Worm (Caenorhabditis elegans) whole organism, young adult: ENCODE results near the gene unc-119.

Source experiments
- B0261.1 ChIP-seq: sonication (generic microtip); optimal IDR thresholded peaks from 2 replicates; lab custom pipeline; 2016; ENCODE audit warnings: mild to moderate bottlenecking, missing genetic modification characterization, moderate library complexity, missing compliant biosample characterization
- D2030.7 ChIP-seq: fragments of 200-800 bp; sonication (Bioruptor generic); IDR thresholded peaks from 2 replicates; pipeline ENCODE4 v1.3.6; 2022; ENCODE audit warnings: missing genetic modification reagents, missing genetic modification characterization, missing compliant biosample characterization
- F10E7.11 ChIP-seq: sonication (generic microtip); optimal IDR thresholded peaks from 2 replicates; lab custom pipeline; 2017; ENCODE audit warnings: mild to moderate bottlenecking, missing genetic modification characterization, moderate library complexity, missing compliant biosample characterization
- F23B12.7 ChIP-seq: sonication (generic microtip); optimal IDR thresholded peaks from 2 replicates; lab custom pipeline; 2017; ENCODE audit warnings: missing genetic modification characterization, mild to moderate bottlenecking, missing compliant biosample characterization, antibody characterized with exemption, moderate library complexity; ENCODE audit not compliant: insufficient read depth
- F49E8.2 ChIP-seq: sonication (generic microtip); optimal IDR thresholded peaks from 3 replicates; lab custom pipeline; 2017; ENCODE audit warnings: missing genetic modification characterization, mild to moderate bottlenecking, missing compliant biosample characterization, antibody characterized with exemption, moderate library complexity; ENCODE audit not compliant: insufficient read depth
- F52B5.7 ChIP-seq: sonication (generic microtip); optimal IDR thresholded peaks from 2 replicates; lab custom pipeline; 2016; ENCODE audit warnings: mild to moderate bottlenecking, missing genetic modification characterization, missing compliant biosample characterization
- Y53F4B.3 ChIP-seq: fragments of 200-800 bp; sonication (Bioruptor generic); IDR thresholded peaks from 2 replicates; pipeline ENCODE4 v1.3.6; 2022; ENCODE audit warnings: missing genetic modification reagents, missing genetic modification characterization, missing compliant biosample characterization
- Y53G8AR.9 ChIP-seq: fragments of 200-800 bp; sonication (Bioruptor generic); conservative IDR thresholded peaks from 2 replicates; pipeline ENCODE4 v1.3.6; 2022; ENCODE audit warnings: missing genetic modification reagents, missing genetic modification characterization, missing compliant biosample characterization
- ZK185.1 ChIP-seq: sonication (generic microtip); optimal IDR thresholded peaks from 2 replicates; lab custom pipeline; 2016; ENCODE audit warnings: mild to moderate bottlenecking, missing genetic modification characterization, missing compliant biosample characterization; ENCODE audit not compliant: poor library complexity, severe bottlenecking
- aptf-3 ChIP-seq: fragments of 200-800 bp; sonication (Bioruptor generic); IDR thresholded peaks from 2 replicates; pipeline ENCODE4 v1.3.6; 2022; ENCODE audit warnings: missing genetic modification characterization, missing compliant biosample characterization
- ceh-40 ChIP-seq: fragments of 200-800 bp; sonication (Bioruptor generic); IDR thresholded peaks from 2 replicates; pipeline ENCODE4 v1.3.6; 2022; ENCODE audit warnings: missing genetic modification characterization, missing compliant biosample characterization
- efl-1 ChIP-seq: fragments of 150-350 bp; optimal IDR thresholded peaks from 2 replicates; lab custom pipeline; 2014; ENCODE audit warnings: missing biosample characterization, missing genetic modification reagents, missing genetic modification characterization
- egrh-3 ChIP-seq: fragments of 200-800 bp; sonication (Bioruptor generic); IDR thresholded peaks from 2 replicates; pipeline ENCODE4 v1.3.6; 2022; ENCODE audit warnings: missing genetic modification reagents, missing genetic modification characterization, missing compliant biosample characterization
- ekl-4 ChIP-seq: fragments of 200-800 bp; sonication (Bioruptor generic); IDR thresholded peaks from 2 replicates; pipeline ENCODE4 v1.3.6; 2022; ENCODE audit warnings: missing genetic modification reagents, missing genetic modification characterization, missing compliant biosample characterization
- fkh-3 ChIP-seq: sonication (generic microtip); optimal IDR thresholded peaks from 2 replicates; lab custom pipeline; 2016; ENCODE audit warnings: mild to moderate bottlenecking, missing genetic modification characterization, missing compliant biosample characterization
- hlh-12 ChIP-seq: sonication (generic microtip); optimal IDR thresholded peaks from 2 replicates; lab custom pipeline; 2016; ENCODE audit warnings: missing genetic modification characterization, missing compliant biosample characterization
- hmg-1.2 ChIP-seq: fragments of 200-800 bp; sonication (Bioruptor generic); IDR thresholded peaks from 2 replicates; pipeline ENCODE4 v1.3.6; 2022; ENCODE audit warnings: missing genetic modification reagents, missing genetic modification characterization, missing compliant biosample characterization
- let-526 ChIP-seq: fragments of 200-800 bp; sonication (Bioruptor generic); IDR thresholded peaks from 2 replicates; pipeline ENCODE4 v1.3.6; 2022; ENCODE audit warnings: missing genetic modification reagents, missing genetic modification characterization, missing compliant biosample characterization
- lin-40 ChIP-seq: sonication (generic microtip); optimal IDR thresholded peaks from 2 replicates; lab custom pipeline; 2016; ENCODE audit warnings: missing genetic modification characterization, mild to moderate bottlenecking, missing compliant biosample characterization, missing genotype, missing genetic modification reagents
- lin-54 ChIP-seq: fragments of 200-800 bp; sonication (Bioruptor generic); optimal IDR thresholded peaks from 2 replicates; lab custom pipeline; 2018; ENCODE audit warnings: mild to moderate bottlenecking, missing genetic modification characterization, missing compliant biosample characterization
- lir-1 ChIP-seq: fragments of 200-800 bp; sonication (Bioruptor generic); conservative IDR thresholded peaks from 2 replicates; pipeline ENCODE4 v1.3.6; 2022; ENCODE audit warnings: missing genetic modification reagents, missing genetic modification characterization, missing compliant biosample characterization
- mcd-1 ChIP-seq: fragments of 200-800 bp; sonication (Bioruptor generic); IDR thresholded peaks from 2 replicates; pipeline ENCODE4 v1.3.6; 2022; ENCODE audit warnings: missing genetic modification reagents, missing genetic modification characterization, missing compliant biosample characterization
- mxl-1 ChIP-seq: sonication (generic microtip); optimal IDR thresholded peaks from 2 replicates; lab custom pipeline; 2016; ENCODE audit warnings: missing genetic modification characterization, missing compliant biosample characterization
- nfya-1 ChIP-seq: sonication (generic microtip); optimal IDR thresholded peaks from 2 replicates; lab custom pipeline; 2017; ENCODE audit warnings: antibody characterized with exemption, missing compliant biosample characterization, missing genetic modification characterization, borderline replicate concordance; ENCODE audit not compliant: insufficient read depth
- nfya-2 ChIP-seq: fragments of 200-800 bp; sonication (Bioruptor generic); IDR thresholded peaks from 2 replicates; pipeline ENCODE4 v1.3.6; 2022; ENCODE audit warnings: missing genetic modification reagents, missing genetic modification characterization, missing compliant biosample characterization
- nhr-120 ChIP-seq: fragments of 200-800 bp; sonication (Bioruptor generic); IDR thresholded peaks from 2 replicates; pipeline ENCODE4 v1.3.6; 2022; ENCODE audit warnings: missing genetic modification characterization, missing compliant biosample characterization
- nhr-90 ChIP-seq: sonication (generic microtip); optimal IDR thresholded peaks from 2 replicates; lab custom pipeline; 2016; ENCODE audit warnings: missing genotype, mild to moderate bottlenecking, missing genetic modification characterization, missing compliant biosample characterization
- tlf-1 ChIP-seq: fragments of 200-800 bp; sonication (Bioruptor generic); optimal IDR thresholded peaks from 2 replicates; lab custom pipeline; 2018; ENCODE audit warnings: mild to moderate bottlenecking, missing genetic modification characterization, missing compliant biosample characterization
- xnd-1 ChIP-seq: sonication (generic microtip); optimal IDR thresholded peaks from 2 replicates; lab custom pipeline; 2016; ENCODE audit warnings: missing genotype, missing genetic modification reagents, missing genetic modification characterization, missing compliant biosample characterization
- zfh-2 ChIP-seq: fragments of 200-800 bp; sonication (Bioruptor generic); conservative IDR thresholded peaks from 2 replicates; pipeline ENCODE4 v1.3.6; 2022; ENCODE audit warnings: missing genetic modification reagents, missing genetic modification characterization, missing compliant biosample characterization

unc-119 gene

ce11 chrIII:10921474-10921873, 19.0 kb downstream of the unc-119 start:
- TF ChIP-seq lin-40 (tag; lab: Kevin White, UChicago) (no peak), zfh-2 (GFP tag; lab: Robert Waterston, UW) (peak; percentile 81)

ce11 chrIII:10923539-10923938, 21.1 kb downstream of the unc-119 start:
- no peak for TF ChIP-seq ceh-40 (GFP tag; lab: Robert Waterston, UW)
- TF ChIP-seq nhr-90 (tag; lab: Kevin White, UChicago) = no peak
- no peak for TF ChIP-seq Y53F4B.3 (GFP tag; lab: Robert Waterston, UW)
- no peak for TF ChIP-seq xnd-1
- no peak for TF ChIP-seq fkh-3 (tag; lab: Kevin White, UChicago)

DNA sequence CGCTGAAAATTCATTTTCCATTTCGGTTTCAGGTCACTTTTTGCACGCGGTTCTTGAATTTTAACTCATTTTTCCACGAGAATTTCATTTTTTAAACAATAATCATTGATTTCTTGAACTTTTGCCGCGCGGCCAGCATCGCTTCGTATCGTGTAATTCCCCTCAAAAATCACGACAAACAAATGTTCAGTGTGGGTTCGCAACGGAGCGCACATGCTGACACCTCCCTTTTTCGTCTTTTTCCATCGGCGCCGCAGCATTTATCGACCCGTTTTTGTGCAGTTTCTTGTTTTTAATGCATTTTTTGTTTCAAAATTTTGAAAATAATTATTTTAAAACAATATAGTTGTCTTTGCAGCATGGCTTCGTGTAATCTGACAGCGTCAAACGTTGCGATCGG, 28.4 kb downstream of the unc-119 start, which contains the start of gene M142.5:
M142.5 (plus strand) TSS at position 352 of the 400 bp plus-strand sequence.
- TF ChIP-seq hmg-1.2 (GFP tag; lab: Robert Waterston, UW) (peak; percentile 35; the same call in 1 of the 2 replicates), mcd-1 (GFP tag; lab: Robert Waterston, UW) (peak; percentile 87), D2030.7 (GFP tag; lab: Robert Waterston, UW) (no peak), efl-1 (GFP tag; lab: Kevin White, UChicago) (peak; percentile 10), mxl-1 (tag; lab: Kevin White, UChicago) (no peak), F23B12.7 (tag; lab: Kevin White, UChicago) (peak; percentile 27), F49E8.2 (tag; lab: Kevin White, UChicago) (no peak), tlf-1 (no peak)

- TF ChIP-seq Y53G8AR.9 (no peak), nhr-120 (GFP tag; lab: Robert Waterston, UW) (no peak)
These were observed 30.9 kb downstream of the unc-119 start, which contains the start of gene M142.8 for ce11 chrIII:10933331-10933730. Gene M142.8 (plus strand): TSS chrIII:10933631.

DNA sequence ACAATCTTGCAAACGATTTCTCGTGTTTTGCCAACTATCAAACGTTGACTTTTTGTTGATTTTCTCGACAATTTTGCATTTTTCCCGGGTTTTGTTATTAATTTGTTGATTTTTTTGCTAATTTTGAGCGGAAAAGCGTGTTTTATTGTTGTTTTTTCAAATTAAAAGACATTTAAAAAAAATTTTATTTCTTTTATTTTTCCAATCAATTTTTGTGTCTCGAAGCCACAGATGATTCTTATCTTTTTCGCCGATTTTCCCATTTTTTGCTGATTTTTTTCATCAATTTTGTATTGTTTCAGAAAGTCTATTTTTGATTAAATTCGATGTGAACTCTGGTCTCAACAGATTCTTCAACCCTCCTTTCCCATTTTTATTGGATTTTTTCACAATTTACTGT, 33.5 kb downstream of the unc-119 start, which contains the start of gene rle-1:
rle-1 (plus strand) TSS at position 301 of the 400 bp plus-strand sequence.
- no peak for TF ChIP-seq nfya-2 (GFP tag; lab: Robert Waterston, UW)
- no peak for TF ChIP-seq let-526
- no peak for TF ChIP-seq B0261.1 (tag; lab: Kevin White, UChicago)

DNA sequence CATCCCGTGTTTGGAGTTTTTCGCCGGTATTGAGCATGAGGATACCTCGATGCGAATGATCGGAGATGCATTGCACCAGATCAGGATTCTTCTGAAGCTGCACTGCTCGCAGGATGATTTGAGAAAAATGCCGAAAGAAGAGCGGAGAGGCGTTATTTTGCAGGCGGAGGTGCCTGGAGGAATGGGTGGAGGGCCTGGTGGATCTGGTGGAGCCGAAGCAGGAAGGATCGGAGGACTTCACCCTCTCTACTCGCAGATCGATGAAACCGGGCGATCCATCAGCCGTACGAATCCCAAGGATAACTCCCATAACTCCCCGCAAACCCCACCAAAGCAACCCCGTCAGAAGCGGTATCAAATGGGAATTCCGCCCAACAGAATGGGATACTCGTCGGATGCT, 36.7 kb downstream of the unc-119 start:
- no peak for TF ChIP-seq ekl-4 (GFP tag; lab: Robert Waterston, UW)
- no peak for TF ChIP-seq ZK185.1
- no peak for TF ChIP-seq lir-1
- no peak for TF ChIP-seq aptf-3 (GFP tag; lab: Robert Waterston, UW)
- TF ChIP-seq lin-54 (GFP tag; lab: Kevin White, UChicago) = no peak
- TF ChIP-seq nfya-2 (GFP tag; lab: Robert Waterston, UW) = no peak
- TF ChIP-seq xnd-1 = no peak
- no peak for TF ChIP-seq mxl-1 (tag; lab: Kevin White, UChicago)
- TF ChIP-seq nfya-1 = no peak
- TF ChIP-seq egrh-3 (GFP tag; lab: Robert Waterston, UW) = peak; percentile 59; the same call in 1 of the 2 replicates
- TF ChIP-seq hlh-12 (tag; lab: Kevin White, UChicago) = no peak
- TF ChIP-seq F52B5.7 (tag; lab: Kevin White, UChicago) = no peak
- TF ChIP-seq F10E7.11 = no peak
- TF ChIP-seq zfh-2 (GFP tag; lab: Robert Waterston, UW) = peak; percentile 81
- TF ChIP-seq, all 124 proteins: peak for 2
